Worm (Caenorhabditis elegans) whole organism, L1 larva: ENCODE measurements around the gene Y48A6C.4.

ENCODE experiments used
- aha-1 ChIP-seq: fragments of 150-350 bp; optimal IDR thresholded peaks from 2 replicates; lab custom pipeline; 2014; ENCODE audit warnings: missing biosample characterization, missing genetic modification characterization
- ceh-90 ChIP-seq: sonication (generic microtip); optimal IDR thresholded peaks from 2 replicates; lab custom pipeline; 2016; ENCODE audit warnings: missing genetic modification characterization, missing compliant biosample characterization
- egl-27 ChIP-seq, 2 experiments: fragments of 150-350 bp in 1 of 2; sonication (generic microtip); optimal IDR thresholded peaks; 3 replicates each; lab custom pipeline; 2017 to 2018; ENCODE audit warnings: missing biosample characterization in 2 of 2, missing genetic modification characterization in 2 of 2, missing genetic modification reagents in 2 of 2
- nhr-28 ChIP-seq: fragments of 150-350 bp; optimal IDR thresholded peaks from 2 replicates; lab custom pipeline; 2014; ENCODE audit warnings: missing biosample characterization, missing genetic modification characterization
- nhr-76 ChIP-seq: sonication (generic microtip); optimal IDR thresholded peaks from 2 replicates; lab custom pipeline; 2017; ENCODE audit warnings: missing biosample characterization, missing genetic modification characterization
- nhr-90 ChIP-seq: sonication (generic microtip); optimal IDR thresholded peaks from 2 replicates; lab custom pipeline; 2016; ENCODE audit warnings: mild to moderate bottlenecking, missing genetic modification characterization, missing compliant biosample characterization; ENCODE audit not compliant: poor library complexity
- pqm-1 ChIP-seq: sonication (generic microtip); optimal IDR thresholded peaks from 3 replicates; lab custom pipeline; 2017; ENCODE audit warnings: missing biosample characterization, missing genetic modification characterization

DNA sequence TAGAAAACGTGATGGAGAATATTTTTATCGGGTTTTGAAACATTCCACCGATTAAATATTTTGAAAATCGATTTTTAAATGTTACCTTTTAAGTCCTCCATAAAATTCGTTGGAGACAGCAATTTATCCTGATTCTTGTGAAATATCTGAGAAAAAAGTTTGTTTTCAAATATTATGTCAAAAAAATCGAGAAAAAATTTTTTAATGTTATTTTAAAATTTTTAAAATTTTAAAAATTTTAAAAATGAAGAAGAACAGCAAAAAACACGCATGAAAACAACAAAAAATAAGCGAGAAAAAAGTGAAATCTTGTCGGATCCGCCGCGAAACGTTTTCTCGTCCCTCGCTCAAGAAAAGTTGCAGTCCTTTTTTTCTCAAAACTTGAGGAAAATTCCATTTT lies 7.9 kb downstream of the Y48A6C.4 start, which contains the start of gene Y48A6C.8:
- TF ChIP-seq nhr-76 (tag; lab: Kevin White, UChicago) = no peak
- TF ChIP-seq pqm-1 = no peak
- no peak for TF ChIP-seq ceh-90 (tag; lab: Kevin White, UChicago)
- no peak for TF ChIP-seq egl-27 (tag; optimal IDR thresholded peaks at IDR 0.05; lab: Kevin White, UChicago)
- TF ChIP-seq nhr-90 = no peak
- TF ChIP-seq nhr-28 (tag; lab: Kevin White, UChicago) = no peak
- no peak for TF ChIP-seq aha-1
